Fruit fly (Drosophila melanogaster) whole organism, embryonic: Measurements from ENCODE around the gene Pxn.

Source experiments
- CG11085 ChIP-seq: fragments of 200-800 bp; sonication (Bioruptor generic); IDR thresholded peaks from 2 replicates; pipeline ENCODE4 v1.3.6; 2022; ENCODE audit warnings: missing biosample characterization, missing genetic modification characterization
- CG1233 ChIP-seq: fragments of 200-800 bp; sonication (Bioruptor generic); optimal IDR thresholded peaks from 4 replicates; lab custom pipeline; 2018; ENCODE audit warnings: missing biosample characterization, mild to moderate bottlenecking, missing genetic modification characterization
- CG13775 ChIP-seq: fragments of 200-800 bp; sonication (Bioruptor generic); optimal IDR thresholded peaks from 3 replicates; lab custom pipeline; 2017; ENCODE audit warnings: missing biosample characterization, mild to moderate bottlenecking, missing genetic modification characterization
- CG14667 ChIP-seq: fragments of 200-800 bp; sonication (Bioruptor generic); IDR thresholded peaks from 2 replicates; pipeline ENCODE4 v1.3.6; 2022; ENCODE audit warnings: missing biosample characterization, missing genetic modification characterization
- CG15479 ChIP-seq: fragments of 200-800 bp; sonication (Bioruptor generic); optimal IDR thresholded peaks from 3 replicates; lab custom pipeline; 2019; ENCODE audit warnings: missing biosample characterization, mild to moderate bottlenecking, missing genetic modification characterization, moderate library complexity
- CG17361 ChIP-seq: fragments of 200-800 bp; sonication (Bioruptor generic); IDR thresholded peaks from 3 replicates; pipeline ENCODE4 v1.3.6; 2022; ENCODE audit warnings: missing biosample characterization, missing genetic modification characterization
- CG1832 ChIP-seq: fragments of 200-800 bp; sonication (Bioruptor generic); optimal IDR thresholded peaks from 2 replicates; lab custom pipeline; 2017; ENCODE audit warnings: missing biosample characterization, mild to moderate bottlenecking, missing genetic modification characterization, inconsistent platforms
- CG2875 ChIP-seq: fragments of 200-800 bp; sonication (Bioruptor generic); optimal IDR thresholded peaks from 2 replicates; lab custom pipeline; 2017; ENCODE audit warnings: missing biosample characterization, mild to moderate bottlenecking, missing genetic modification characterization, missing genetic modification reagents
- CG30403 ChIP-seq: fragments of 200-800 bp; sonication (Bioruptor generic); optimal IDR thresholded peaks from 3 replicates; lab custom pipeline; 2016; ENCODE audit warnings: missing biosample characterization, missing genetic modification characterization
- CG8290 ChIP-seq, 3 experiments: fragments of 200-800 bp; sonication (Bioruptor generic); optimal IDR thresholded peaks; 2 replicates each; lab custom pipeline; 2016 to 2019; ENCODE audit warnings: missing biosample characterization in 3 of 3, missing genetic modification characterization in 3 of 3, mild to moderate bottlenecking in 2 of 3, moderate library complexity in 1 of 3
- CG9876 ChIP-seq: fragments of 200-800 bp; sonication (Bioruptor generic); optimal IDR thresholded peaks from 2 replicates; lab custom pipeline; 2016; ENCODE audit warnings: missing biosample characterization, missing genetic modification characterization
- CHES-1-like ChIP-seq: fragments of 200-800 bp; sonication (Bioruptor generic); optimal IDR thresholded peaks from 2 replicates; lab custom pipeline; 2016; ENCODE audit warnings: missing biosample characterization, missing genetic modification characterization
- D19A ChIP-seq: fragments of 200-800 bp; optimal IDR thresholded peaks from 3 replicates; lab custom pipeline; 2019; ENCODE audit warnings: missing biosample characterization, mild to moderate bottlenecking, missing genetic modification characterization, moderate library complexity
- Deaf1 ChIP-seq: fragments of 200-800 bp; optimal IDR thresholded peaks from 3 replicates; lab custom pipeline; 2019; ENCODE audit warnings: missing biosample characterization, mild to moderate bottlenecking, missing genetic modification characterization, moderate library complexity
- Drgx ChIP-seq: fragments of 200-800 bp; sonication (Bioruptor generic); IDR thresholded peaks from 2 replicates; pipeline ENCODE4 v1.3.6; 2022; ENCODE audit warnings: missing biosample characterization, missing genetic modification characterization
- HLH54F ChIP-seq: fragments of 200-800 bp; sonication (Bioruptor generic); optimal IDR thresholded peaks from 3 replicates; lab custom pipeline; 2016; ENCODE audit warnings: missing biosample characterization, missing genetic modification characterization
- Med ChIP-seq: fragments of 200-800 bp; sonication (Bioruptor generic); peaks from one replicate; lab custom pipeline; 2016; ENCODE audit warnings: missing biosample characterization, missing genetic modification characterization, mild to moderate bottlenecking, inconsistent platforms, moderate library complexity
- PHDP ChIP-seq: fragments of 200-800 bp; sonication (Bioruptor generic); optimal IDR thresholded peaks from 3 replicates; lab custom pipeline; 2018; ENCODE audit warnings: missing biosample characterization, mild to moderate bottlenecking, missing genetic modification characterization, moderate library complexity
- Sry-β ChIP-seq: fragments of 200-800 bp; sonication (Bioruptor generic); optimal IDR thresholded peaks from 2 replicates; lab custom pipeline; 2018; ENCODE audit warnings: missing biosample characterization, mild to moderate bottlenecking, missing genetic modification characterization, moderate library complexity
- Trl ChIP-seq, 3 experiments: fragments of >200 bp in 2 of 3; fragments of 200-800 bp in 1 of 3; sonication (Bioruptor generic) in 1 of 3; optimal IDR thresholded peaks; 2 replicates in 1 of 3; 3 replicates in 2 of 3; lab custom pipeline; 2016 to 2017; ENCODE audit warnings: missing biosample characterization in 1 of 3, missing genetic modification characterization in 1 of 3
- az2 ChIP-seq: fragments of 200-800 bp; sonication (Bioruptor generic); optimal IDR thresholded peaks from 3 replicates; lab custom pipeline; 2016; ENCODE audit warnings: missing biosample characterization, missing genetic modification characterization
- bsh ChIP-seq, 2 experiments: fragments of 200-800 bp; sonication (Bioruptor generic); optimal IDR thresholded peaks; 2 replicates each; lab custom pipeline; 2017 to 2018; ENCODE audit warnings: mild to moderate bottlenecking in 2 of 2, missing biosample characterization in 2 of 2, missing genetic modification characterization in 2 of 2, moderate library complexity in 1 of 2
- cas ChIP-seq: fragments of 200-800 bp; sonication (Bioruptor generic); IDR thresholded peaks from 2 replicates; pipeline ENCODE4 v1.3.6; 2022; ENCODE audit warnings: missing biosample characterization, missing genetic modification characterization
- da ChIP-seq: fragments of 200-800 bp; sonication (Bioruptor generic); optimal IDR thresholded peaks from 2 replicates; lab custom pipeline; 2016; ENCODE audit warnings: missing biosample characterization, missing genetic modification characterization
- ewg ChIP-seq: fragments of 200-800 bp; sonication (Bioruptor generic); optimal IDR thresholded peaks from 3 replicates; lab custom pipeline; 2017; ENCODE audit warnings: mild to moderate bottlenecking, missing biosample characterization, missing genetic modification reagents, missing genetic modification characterization
- nau ChIP-seq: fragments of 200-800 bp; sonication (Bioruptor generic); optimal IDR thresholded peaks from 3 replicates; lab custom pipeline; 2017; ENCODE audit warnings: missing biosample characterization, mild to moderate bottlenecking, missing genetic modification characterization, missing genetic modification reagents
- nerfin-1 ChIP-seq: fragments of 200-800 bp; sonication (Bioruptor generic); optimal IDR thresholded peaks from 3 replicates; lab custom pipeline; 2019; ENCODE audit warnings: missing biosample characterization, mild to moderate bottlenecking, missing genetic modification characterization, moderate library complexity
- nerfin-2 ChIP-seq: fragments of 200-800 bp; sonication (Bioruptor generic); IDR thresholded peaks from 2 replicates; pipeline ENCODE4 v1.3.6; 2022; ENCODE audit warnings: missing biosample characterization, missing genetic modification characterization; ENCODE audit not compliant: partially characterized antibody
- nom ChIP-seq: fragments of 200-800 bp; sonication (Bioruptor generic); optimal IDR thresholded peaks from 2 replicates; lab custom pipeline; 2017; ENCODE audit warnings: missing biosample characterization, missing genetic modification characterization, mild to moderate bottlenecking, moderate library complexity, missing genetic modification reagents
- pros ChIP-seq: fragments of 200-800 bp; sonication (Bioruptor generic); optimal IDR thresholded peaks from 3 replicates; lab custom pipeline; 2019; ENCODE audit warnings: missing biosample characterization, mild to moderate bottlenecking, missing genetic modification characterization, moderate library complexity
- pzg ChIP-seq: fragments of 200-800 bp; sonication (Bioruptor generic); optimal IDR thresholded peaks from 3 replicates; lab custom pipeline; 2018; ENCODE audit warnings: missing biosample characterization, mild to moderate bottlenecking, missing genetic modification characterization, moderate library complexity
- sens ChIP-seq: fragments of 200-800 bp; sonication (Bioruptor generic); peaks from one replicate; lab custom pipeline; 2016; ENCODE audit warnings: missing biosample characterization, missing genetic modification characterization
- sens-2 ChIP-seq: fragments of 200-800 bp; sonication (Bioruptor generic); IDR thresholded peaks from 2 replicates; pipeline ENCODE4 v1.3.6; 2022; ENCODE audit warnings: missing biosample characterization, missing genetic modification characterization
- seq ChIP-seq: fragments of 200-800 bp; sonication (Bioruptor generic); IDR thresholded peaks from 2 replicates; pipeline ENCODE4 v1.3.6; 2022; ENCODE audit warnings: missing biosample characterization, missing genetic modification characterization
- slbo ChIP-seq: fragments of 200-800 bp; sonication (Bioruptor generic); IDR thresholded peaks from 2 replicates; pipeline ENCODE4 v1.3.6; 2022; ENCODE audit warnings: missing biosample characterization, missing genetic modification characterization
- trh ChIP-seq: fragments of 200-800 bp; sonication (Bioruptor generic); optimal IDR thresholded peaks from 2 replicates; lab custom pipeline; 2016; ENCODE audit warnings: missing biosample characterization, missing genetic modification characterization
- vvl ChIP-seq: fragments of 200-800 bp; sonication (Bioruptor generic); IDR thresholded peaks from 2 replicates; pipeline ENCODE4 v1.3.6; 2022; ENCODE audit warnings: missing biosample characterization, missing genetic modification characterization
- wor ChIP-seq: fragments of 200-800 bp; sonication (Bioruptor generic); IDR thresholded peaks from 2 replicates; pipeline ENCODE4 v1.3.6; 2022; ENCODE audit warnings: missing biosample characterization, missing genetic modification characterization

Pxn gene

DNA sequence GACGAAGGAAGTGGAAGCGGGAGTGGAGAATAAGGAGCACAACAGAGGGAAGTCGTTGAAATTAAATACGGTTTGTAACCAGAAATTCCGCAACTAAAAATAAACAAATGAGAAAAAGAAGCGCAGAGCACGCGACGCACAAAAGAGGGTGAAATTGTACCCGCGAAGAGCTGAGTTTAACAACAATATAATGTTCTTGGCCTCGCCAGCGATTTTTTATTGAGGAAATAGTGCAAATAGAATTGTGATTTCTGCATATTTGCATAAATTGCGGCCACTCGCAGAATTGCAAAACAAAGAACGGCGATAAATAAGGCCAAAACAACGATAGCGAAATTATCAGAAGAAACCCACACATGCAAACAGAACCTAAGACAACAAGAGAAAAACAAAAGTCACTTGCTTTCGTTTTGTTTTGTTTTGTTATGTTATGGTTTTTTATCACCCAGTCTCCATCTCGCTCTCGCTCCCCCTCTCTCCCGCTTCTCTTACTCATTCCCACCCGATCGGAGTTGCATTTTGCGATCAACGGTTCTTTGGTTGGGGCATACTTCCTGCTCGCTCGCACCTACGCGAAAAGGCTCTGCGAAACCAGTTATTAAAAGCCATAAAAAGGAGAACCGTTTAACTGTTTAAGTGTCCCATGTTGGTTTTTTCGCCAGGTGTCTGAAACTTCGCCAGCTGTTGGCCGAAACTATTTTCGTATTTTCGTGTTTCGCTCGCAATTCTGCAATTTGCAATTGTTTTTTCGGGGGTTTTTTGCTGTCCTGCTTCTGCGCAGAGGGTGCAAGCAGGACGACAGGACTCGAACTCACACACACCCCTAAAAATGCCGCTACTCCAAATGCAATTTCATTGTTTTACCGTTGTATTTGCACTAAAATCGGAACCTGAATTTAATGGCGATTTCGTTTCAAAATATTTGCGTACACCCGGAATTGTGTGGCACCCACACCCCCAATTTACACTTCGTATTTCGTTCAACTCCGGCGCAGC is 76.7 kb downstream of the Pxn start:
- TF ChIP-seq CG17361 (GFP tag; lab: Robert Waterston, UW) = 0 out of 3 replicates have a peak, but pooled peaks have one; percentile 10
- TF ChIP-seq nerfin-1 (tag; lab: Kevin White, UChicago) = peak; percentile 89
- TF ChIP-seq CHES-1-like = no peak
- TF ChIP-seq az2 (GFP tag; lab: Kevin White, UChicago) = no peak
- TF ChIP-seq Deaf1 = peak; percentile 0
- TF ChIP-seq CG13775 (GFP tag; lab: Kevin White, UChicago) = no peak
- peak; percentile 24 for TF ChIP-seq CG15479 (GFP tag; lab: Kevin White, UChicago)
- TF ChIP-seq D19A (tag; lab: Kevin White, UChicago) = no peak
- no peak for TF ChIP-seq CG8290 (GFP tag; optimal IDR thresholded peaks at IDR 0.05; lab: Kevin White, UChicago)
- no peak for TF ChIP-seq CG8290 (tag; optimal IDR thresholded peaks at IDR 0.05; lab: Kevin White, UChicago)
- no peak for TF ChIP-seq da (GFP tag; lab: Kevin White, UChicago)
- TF ChIP-seq Drgx (GFP tag; lab: Robert Waterston, UW) = peak; percentile 79
- no peak for TF ChIP-seq pzg (GFP tag; lab: Kevin White, UChicago)
- TF ChIP-seq slbo (GFP tag; lab: Robert Waterston, UW) = no peak
- no peak for TF ChIP-seq Sry-β (GFP tag; lab: Kevin White, UChicago)
- no peak for TF ChIP-seq trh (GFP tag; lab: Kevin White, UChicago)
- TF ChIP-seq nau (GFP tag; lab: Kevin White, UChicago) = no peak
- peak; percentile 64 for TF ChIP-seq CG1832 (GFP tag; lab: Kevin White, UChicago)
- TF ChIP-seq Trl (optimal IDR thresholded peaks at IDR 0.05; lab: Kevin White, UChicago) = peak in 1 of 2 experiments; percentile 19
- TF ChIP-seq Trl (GFP tag; optimal IDR thresholded peaks at IDR 0.05; lab: Kevin White, UChicago) = no peak
- TF ChIP-seq pros = no peak
- TF ChIP-seq vvl (GFP tag; lab: Robert Waterston, UW) = no peak
- no peak for TF ChIP-seq CG9876 (GFP tag; lab: Kevin White, UChicago)
- no peak for TF ChIP-seq nerfin-2 (GFP tag; lab: Robert Waterston, UW)
- peak; percentile 27 for TF ChIP-seq sens
- peak in 1 of 2 experiments; percentile 60 for TF ChIP-seq bsh (GFP tag; optimal IDR thresholded peaks at IDR 0.05; lab: Kevin White, UChicago)
- TF ChIP-seq cas (GFP tag; lab: Robert Waterston, UW) = no peak
- TF ChIP-seq Med (GFP tag; lab: Kevin White, UChicago) = peak; percentile 26
- TF ChIP-seq seq (GFP tag; lab: Robert Waterston, UW) = peak; percentile 37; the same call in 1 of the 2 replicates
- no peak for TF ChIP-seq CG1233 (GFP tag; lab: Kevin White, UChicago)
- TF ChIP-seq CG2875 (GFP tag; lab: Kevin White, UChicago) = no peak
- 0 out of 2 replicates have a peak, but pooled peaks have one; percentile 0 for TF ChIP-seq sens-2 (GFP tag; lab: Robert Waterston, UW)
- no peak for TF ChIP-seq PHDP (tag; lab: Kevin White, UChicago)
- no peak for TF ChIP-seq HLH54F (GFP tag; lab: Kevin White, UChicago)
- peak; percentile 94 for TF ChIP-seq nom (GFP tag; lab: Kevin White, UChicago)
- TF ChIP-seq CG14667 (GFP tag; lab: Robert Waterston, UW) = no peak
- TF ChIP-seq ewg (GFP tag; lab: Kevin White, UChicago) = peak; percentile 66
- 0 out of 2 replicates have a peak, but pooled peaks have one; percentile 4 for TF ChIP-seq wor
- TF ChIP-seq CG30403 (GFP tag; lab: Kevin White, UChicago) = no peak
- TF ChIP-seq CG11085 (GFP tag; lab: Robert Waterston, UW) = no peak
